Worm (Caenorhabditis elegans) whole organism, mixed stage, embryonic: ENCODE data around the gene btb-5.

Experiments used
- blmp-1 ChIP-seq: fragments of 150-350 bp; optimal IDR thresholded peaks from 2 replicates; lab custom pipeline; 2014; ENCODE audit warnings: missing biosample characterization, missing genetic modification characterization
- ces-1 ChIP-seq: fragments of 150-350 bp; optimal IDR thresholded peaks from 2 replicates; lab custom pipeline; 2014; ENCODE audit warnings: missing biosample characterization, missing genetic modification reagents, missing genetic modification characterization
- drap-1 ChIP-seq: fragments of 200-800 bp; sonication (Bioruptor generic); optimal IDR thresholded peaks from 3 replicates; lab custom pipeline; 2018; ENCODE audit warnings: mild to moderate bottlenecking, missing genetic modification characterization, missing compliant biosample characterization
- elt-3 ChIP-seq: fragments of 150-350 bp; optimal IDR thresholded peaks from 2 replicates; lab custom pipeline; 2014; ENCODE audit warnings: missing biosample characterization, missing genetic modification characterization
- mab-5 ChIP-seq: fragments of 150-350 bp; optimal IDR thresholded peaks from 2 replicates; lab custom pipeline; 2014; ENCODE audit warnings: missing biosample characterization, missing genetic modification characterization
- mep-1 ChIP-seq: fragments of 150-350 bp; optimal IDR thresholded peaks from 2 replicates; lab custom pipeline; 2017; ENCODE audit warnings: missing biosample characterization, missing genetic modification reagents, missing genetic modification characterization, inconsistent platforms
- mls-2 ChIP-seq: sonication (generic microtip); optimal IDR thresholded peaks from 2 replicates; lab custom pipeline; 2016; ENCODE audit warnings: mild to moderate bottlenecking, missing genetic modification characterization, moderate library complexity, missing compliant biosample characterization
- nhr-12 ChIP-seq: fragments of 150-350 bp; optimal IDR thresholded peaks from 2 replicates; lab custom pipeline; 2014; ENCODE audit warnings: missing biosample characterization, missing genetic modification characterization
- nhr-237 ChIP-seq: fragments of 150-350 bp; optimal IDR thresholded peaks from 2 replicates; lab custom pipeline; 2014; ENCODE audit warnings: missing biosample characterization, missing genetic modification characterization
- nhr-76 ChIP-seq: sonication (generic microtip); optimal IDR thresholded peaks from 2 replicates; lab custom pipeline; 2017; ENCODE audit warnings: missing biosample characterization, missing genetic modification characterization
- snpc-4 ChIP-seq: fragments of 150-350 bp; optimal IDR thresholded peaks from 2 replicates; lab custom pipeline; 2014; ENCODE audit warnings: missing biosample characterization, missing genetic modification characterization
- sptf-1 ChIP-seq: sonication (generic microtip); optimal IDR thresholded peaks from 2 replicates; lab custom pipeline; 2017; ENCODE audit warnings: mild to moderate bottlenecking, missing genetic modification characterization, moderate library complexity, missing compliant biosample characterization

DNA sequence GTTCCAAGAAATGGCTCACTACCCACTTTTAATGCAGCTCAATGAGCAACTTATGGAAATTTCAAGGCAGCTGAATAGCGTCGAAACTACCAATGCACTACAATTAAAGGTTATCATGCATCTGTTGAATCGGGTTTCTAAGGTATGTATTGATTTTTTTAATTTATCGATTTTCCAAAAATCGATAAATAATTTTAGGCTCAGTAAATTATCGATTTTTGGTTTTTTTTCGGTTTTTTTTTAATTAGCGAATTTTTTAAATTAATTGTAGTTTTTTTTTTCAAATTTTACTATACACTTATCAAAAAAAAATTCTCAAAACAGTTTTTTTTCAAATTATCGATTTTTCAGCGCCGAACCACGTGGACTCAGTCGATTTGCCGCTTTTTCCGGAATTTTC is 44.1 kb downstream of the btb-5 start:
- TF ChIP-seq mls-2 (tag; lab: Kevin White, UChicago) (no peak), nhr-12 (tag; lab: Kevin White, UChicago) (no peak), drap-1 (GFP tag; lab: Kevin White, UChicago) (no peak), nhr-76 (no peak), elt-3 (tag; lab: Kevin White, UChicago) (no peak), blmp-1 (tag; lab: Kevin White, UChicago) (no peak), ces-1 (no peak), mep-1 (tag; lab: Kevin White, UChicago) (no peak), nhr-237 (no peak), snpc-4 (tag; lab: Kevin White, UChicago) (no peak), mab-5 (tag; lab: Kevin White, UChicago) (no peak), sptf-1 (tag; lab: Kevin White, UChicago) (no peak)
